Worm (Caenorhabditis elegans) whole organism, L3 larva: Measurements from ENCODE around the gene F16H6.3.

Experiments
- ZK546.5 ChIP-seq: sonication (generic microtip); optimal IDR thresholded peaks from 2 replicates; lab custom pipeline; 2017; ENCODE audit warnings: missing biosample characterization, missing genetic modification characterization
- aly-2 ChIP-seq: fragments of 150-350 bp; optimal IDR thresholded peaks from 2 replicates; lab custom pipeline; 2014; ENCODE audit warnings: missing biosample characterization, missing genetic modification characterization
- elt-1 ChIP-seq: fragments of 150-350 bp; optimal IDR thresholded peaks from 2 replicates; lab custom pipeline; 2014; ENCODE audit warnings: missing biosample characterization, missing genetic modification characterization
- elt-2 ChIP-seq: sonication (generic microtip); optimal IDR thresholded peaks from 2 replicates; lab custom pipeline; 2016; ENCODE audit warnings: missing genetic modification reagents, mild to moderate bottlenecking, missing genetic modification characterization, missing compliant biosample characterization
- eor-1 ChIP-seq, 2 experiments: fragments of 150-350 bp; optimal IDR thresholded peaks; 2 replicates each; lab custom pipeline; 2014 to 2018; ENCODE audit warnings: missing biosample characterization in 2 of 2, missing genetic modification characterization in 2 of 2
- jun-1 ChIP-seq: fragments of 150-350 bp; optimal IDR thresholded peaks from 2 replicates; lab custom pipeline; 2014; ENCODE audit warnings: missing biosample characterization, missing genetic modification reagents, missing genetic modification characterization
- nfya-1 ChIP-seq: sonication (generic microtip); optimal IDR thresholded peaks from 2 replicates; lab custom pipeline; 2017; ENCODE audit warnings: missing genetic modification characterization, mild to moderate bottlenecking, missing compliant biosample characterization, antibody characterized with exemption, moderate library complexity; ENCODE audit not compliant: insufficient read depth
- nhr-11 ChIP-seq: fragments of 150-350 bp; optimal IDR thresholded peaks from 2 replicates; lab custom pipeline; 2014; ENCODE audit warnings: missing biosample characterization, missing genetic modification characterization
- nhr-28 ChIP-seq: fragments of 150-350 bp; optimal IDR thresholded peaks from 2 replicates; lab custom pipeline; 2014; ENCODE audit warnings: missing biosample characterization, missing genetic modification characterization
- nhr-43 ChIP-seq: sonication (generic microtip); optimal IDR thresholded peaks from 2 replicates; lab custom pipeline; 2016; ENCODE audit warnings: mild to moderate bottlenecking, missing genetic modification characterization, missing compliant biosample characterization; ENCODE audit not compliant: poor library complexity, severe bottlenecking
- pha-4 ChIP-seq: fragments of 150-350 bp; optimal IDR thresholded peaks from 2 replicates; lab custom pipeline; 2014; ENCODE audit warnings: missing biosample characterization, missing genetic modification reagents, missing genetic modification characterization
- pqm-1 ChIP-seq: fragments of 150-350 bp; optimal IDR thresholded peaks from 2 replicates; lab custom pipeline; 2017; ENCODE audit warnings: missing biosample characterization, missing genetic modification characterization, inconsistent platforms

The F16H6.3 gene

DNA sequence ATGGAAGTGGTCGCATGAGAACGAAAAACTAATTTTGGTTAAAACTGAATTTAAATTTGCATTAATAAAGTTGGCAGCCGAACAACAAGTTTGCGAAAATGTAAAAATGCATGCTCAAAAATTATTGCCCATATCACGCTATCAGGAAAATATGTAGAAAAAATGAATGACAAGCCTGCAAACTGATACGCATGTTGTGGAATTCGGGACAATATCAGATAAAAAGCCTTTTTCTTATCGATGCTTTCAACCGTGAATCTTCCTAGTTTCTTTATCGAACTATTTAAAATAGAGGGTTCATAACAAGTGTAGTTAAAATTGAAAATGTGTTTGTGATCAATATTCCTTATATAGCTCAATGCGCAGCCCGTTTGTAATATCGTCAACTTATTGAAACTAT is 51.0 kb downstream of the F16H6.3 start:
- TF ChIP-seq elt-1: no peak
- TF ChIP-seq pha-4 (tag; lab: Kevin White, UChicago): no peak
- TF ChIP-seq nfya-1 (tag; lab: Kevin White, UChicago): no peak
- no peak for TF ChIP-seq eor-1 (tag; optimal IDR thresholded peaks at IDR 0.05; lab: Kevin White, UChicago)
- no peak for TF ChIP-seq ZK546.5 (tag; lab: Kevin White, UChicago)
- peak; percentile 70 for TF ChIP-seq pqm-1 (tag; lab: Kevin White, UChicago)
- no peak for TF ChIP-seq nhr-11
- TF ChIP-seq jun-1 (tag; lab: Kevin White, UChicago): peak; percentile 18
- no peak for TF ChIP-seq nhr-43 (tag; lab: Kevin White, UChicago)
- peak; percentile 90 for TF ChIP-seq elt-2 (tag; lab: Kevin White, UChicago)
- TF ChIP-seq nhr-28 (tag; lab: Kevin White, UChicago): no peak
- no peak for TF ChIP-seq aly-2
- TF ChIP-seq, all 47 proteins: peak for 3
